Fruit fly (Drosophila melanogaster) whole organism, prepupa: ENCODE data around the gene CG16995.

Experiments
- Blimp-1 ChIP-seq: fragments of 200-800 bp; sonication (Bioruptor generic); optimal IDR thresholded peaks from 3 replicates; lab custom pipeline; 2017; ENCODE audit warnings: missing biosample characterization, missing genetic modification characterization, mild to moderate bottlenecking, moderate library complexity, missing genetic modification reagents
- CG10631 ChIP-seq: fragments of 200-800 bp; sonication (Bioruptor generic); optimal IDR thresholded peaks from 2 replicates; lab custom pipeline; 2016; ENCODE audit warnings: missing biosample characterization, missing genetic modification characterization
- CG10669 ChIP-seq: fragments of 200-800 bp; sonication (Bioruptor generic); optimal IDR thresholded peaks from 3 replicates; lab custom pipeline; 2018; ENCODE audit warnings: missing biosample characterization, mild to moderate bottlenecking, missing genetic modification characterization, moderate library complexity
- CG11294 ChIP-seq: fragments of 200-800 bp; sonication (Bioruptor generic); IDR thresholded peaks from 2 replicates; pipeline ENCODE4 v1.3.6; 2022; ENCODE audit warnings: missing biosample characterization, missing genetic modification characterization
- CG31627 ChIP-seq: fragments of 200-800 bp; sonication (Bioruptor generic); optimal IDR thresholded peaks from 3 replicates; lab custom pipeline; 2016; ENCODE audit warnings: missing biosample characterization, missing genetic modification characterization
- CG6163 ChIP-seq: fragments of 200-800 bp; sonication (Bioruptor generic); IDR thresholded peaks from 3 replicates; pipeline ENCODE4 v1.3.6; 2022; ENCODE audit warnings: missing biosample characterization, missing genetic modification characterization
- CG6276 ChIP-seq: fragments of 200-800 bp; sonication (Bioruptor generic); optimal IDR thresholded peaks from 2 replicates; lab custom pipeline; 2017; ENCODE audit warnings: missing biosample characterization, mild to moderate bottlenecking, missing genetic modification characterization
- CG6792 ChIP-seq: fragments of 200-800 bp; sonication (Bioruptor generic); optimal IDR thresholded peaks from 3 replicates; lab custom pipeline; 2016; ENCODE audit warnings: missing biosample characterization, missing genetic modification characterization
- CG6808 ChIP-seq: fragments of 200-800 bp; sonication (Bioruptor generic); optimal IDR thresholded peaks from 3 replicates; lab custom pipeline; 2017; ENCODE audit warnings: missing biosample characterization, missing genetic modification characterization, mild to moderate bottlenecking, moderate library complexity, missing genetic modification reagents
- CG8119 ChIP-seq: fragments of 200-800 bp; sonication (Bioruptor generic); IDR thresholded peaks from 3 replicates; pipeline ENCODE4 v1.3.6; 2022; ENCODE audit warnings: missing biosample characterization, missing genetic modification characterization
- CG9139 ChIP-seq: fragments of 200-800 bp; sonication (Bioruptor generic); optimal IDR thresholded peaks from 3 replicates; lab custom pipeline; 2017; ENCODE audit warnings: missing biosample characterization, mild to moderate bottlenecking, missing genetic modification characterization
- Eip75B ChIP-seq: fragments of 200-800 bp; sonication (Bioruptor generic); optimal IDR thresholded peaks from 3 replicates; lab custom pipeline; 2016; ENCODE audit warnings: missing biosample characterization, missing genetic modification characterization
- Eip78C ChIP-seq: fragments of 200-800 bp; sonication (Bioruptor generic); peaks from one replicate; lab custom pipeline; 2016; ENCODE audit warnings: missing biosample characterization, missing genetic modification characterization
- Eip93F ChIP-seq: fragments of 200-800 bp; sonication (Bioruptor generic); optimal IDR thresholded peaks from 2 replicates; lab custom pipeline; 2016; ENCODE audit warnings: missing biosample characterization, mild to moderate bottlenecking, missing genetic modification characterization
- Ets21C ChIP-seq: fragments of 200-800 bp; sonication (Bioruptor generic); optimal IDR thresholded peaks from 3 replicates; lab custom pipeline; 2016; ENCODE audit warnings: missing biosample characterization, missing genetic modification characterization
- Ets96B ChIP-seq: fragments of 200-800 bp; optimal IDR thresholded peaks from 2 replicates; lab custom pipeline; 2019; ENCODE audit warnings: missing biosample characterization, mild to moderate bottlenecking, missing genetic modification characterization, moderate library complexity
- Gug ChIP-seq: fragments of 200-800 bp; sonication (Bioruptor generic); IDR thresholded peaks from 2 replicates; pipeline ENCODE4 v1.3.6; 2022; ENCODE audit warnings: missing biosample characterization, missing genetic modification characterization
- Hr39 ChIP-seq: fragments of 200-800 bp; sonication (Bioruptor generic); optimal IDR thresholded peaks from 2 replicates; lab custom pipeline; 2016; ENCODE audit warnings: missing biosample characterization, missing genetic modification characterization
- Hr4 ChIP-seq: fragments of 200-800 bp; sonication (Bioruptor generic); optimal IDR thresholded peaks from 3 replicates; lab custom pipeline; 2016; ENCODE audit warnings: missing biosample characterization, missing genetic modification characterization
- Lpt ChIP-seq: fragments of 200-800 bp; sonication (Bioruptor generic); optimal IDR thresholded peaks from 3 replicates; lab custom pipeline; 2016; ENCODE audit warnings: missing biosample characterization, missing genetic modification characterization
- Sox14 ChIP-seq: fragments of 200-800 bp; sonication (Bioruptor generic); optimal IDR thresholded peaks from 3 replicates; lab custom pipeline; 2016; ENCODE audit warnings: missing biosample characterization, missing genetic modification characterization
- achi ChIP-seq: fragments of 200-800 bp; sonication (Bioruptor generic); optimal IDR thresholded peaks from 3 replicates; lab custom pipeline; 2016; ENCODE audit warnings: missing biosample characterization, missing genetic modification characterization
- cyc ChIP-seq: fragments of 200-800 bp; sonication (Bioruptor generic); optimal IDR thresholded peaks from 3 replicates; lab custom pipeline; 2016; ENCODE audit warnings: missing biosample characterization, missing genetic modification characterization
- dac ChIP-seq: fragments of 200-800 bp; sonication (Bioruptor generic); optimal IDR thresholded peaks from 2 replicates; lab custom pipeline; 2017; ENCODE audit warnings: missing biosample characterization, mild to moderate bottlenecking, missing genetic modification characterization
- eg ChIP-seq: fragments of 200-800 bp; sonication (Bioruptor generic); IDR thresholded peaks from 3 replicates; pipeline ENCODE4 v1.3.6; 2022; ENCODE audit warnings: missing biosample characterization, missing genetic modification characterization
- esn ChIP-seq: fragments of 200-800 bp; sonication (Bioruptor generic); optimal IDR thresholded peaks from 2 replicates; lab custom pipeline; 2016; ENCODE audit warnings: missing biosample characterization, mild to moderate bottlenecking, missing genetic modification characterization, moderate library complexity
- fd59A ChIP-seq: fragments of 200-800 bp; sonication (Bioruptor generic); optimal IDR thresholded peaks from 2 replicates; lab custom pipeline; 2017; ENCODE audit warnings: missing biosample characterization, mild to moderate bottlenecking, missing genetic modification characterization, missing genetic modification reagents
- fkh ChIP-seq: fragments of 200-800 bp; sonication (Bioruptor generic); optimal IDR thresholded peaks from 3 replicates; lab custom pipeline; 2017; ENCODE audit warnings: missing biosample characterization, mild to moderate bottlenecking, missing genetic modification characterization, moderate library complexity
- salr ChIP-seq, 2 experiments: fragments of 200-800 bp; sonication (Bioruptor generic); optimal IDR thresholded peaks; 3 replicates each; lab custom pipeline; 2016 to 2018; ENCODE audit warnings: missing biosample characterization in 2 of 2, missing genetic modification characterization in 2 of 2, mild to moderate bottlenecking in 1 of 2
- spab ChIP-seq: fragments of 200-800 bp; sonication (Bioruptor generic); optimal IDR thresholded peaks from 2 replicates; lab custom pipeline; 2017; ENCODE audit warnings: missing biosample characterization, mild to moderate bottlenecking, missing genetic modification characterization, missing genetic modification reagents
- ss ChIP-seq, 2 experiments: fragments of 200-800 bp; sonication (Bioruptor generic); optimal IDR thresholded peaks; 2 replicates in 1 of 2; 3 replicates in 1 of 2; lab custom pipeline; 2017 to 2018; ENCODE audit warnings: mild to moderate bottlenecking in 2 of 2, missing biosample characterization in 2 of 2, missing genetic modification characterization in 2 of 2, moderate library complexity in 1 of 2
- svp ChIP-seq: fragments of 200-800 bp; sonication (Bioruptor generic); peaks from one replicate; lab custom pipeline; 2016; ENCODE audit warnings: missing biosample characterization, missing genetic modification characterization
- vri ChIP-seq: fragments of 200-800 bp; sonication (Bioruptor generic); optimal IDR thresholded peaks from 3 replicates; lab custom pipeline; 2016; ENCODE audit warnings: missing biosample characterization, mild to moderate bottlenecking, missing genetic modification characterization

CG16995 gene

dm6 chr2L:2307648-2308047, at the start of gene CG16995:
Gene CG16995 (plus strand): TSS chr2L:2307948.
- no peak for TF ChIP-seq esn (GFP tag; lab: Kevin White, UChicago)
- TF ChIP-seq Ets21C = no peak
- TF ChIP-seq svp (GFP tag; lab: Kevin White, UChicago) = no peak
- TF ChIP-seq Gug (GFP tag; lab: Robert Waterston, UW) = no peak
- no peak for TF ChIP-seq Blimp-1 (GFP tag; lab: Kevin White, UChicago)
- no peak for TF ChIP-seq CG6276 (GFP tag; lab: Kevin White, UChicago)
- TF ChIP-seq vri (GFP tag; lab: Kevin White, UChicago) = no peak
- TF ChIP-seq CG9139 (GFP tag; lab: Kevin White, UChicago) = no peak
- no peak for TF ChIP-seq Hr39
- TF ChIP-seq ss (GFP tag; optimal IDR thresholded peaks at IDR 0.05; lab: Kevin White, UChicago) = no peak
- no peak for TF ChIP-seq cyc (GFP tag; lab: Kevin White, UChicago)
- no peak for TF ChIP-seq CG10669 (GFP tag; lab: Kevin White, UChicago)

- no peak for TF ChIP-seq eg
- TF ChIP-seq salr (GFP tag; optimal IDR thresholded peaks at IDR 0.05; lab: Kevin White, UChicago) = no peak
- no peak for TF ChIP-seq Eip78C (GFP tag; lab: Kevin White, UChicago)
- TF ChIP-seq Eip75B (GFP tag; lab: Kevin White, UChicago) = no peak
- TF ChIP-seq CG31627 (GFP tag; lab: Kevin White, UChicago) = no peak
Observed at dm6 chr2L:2263142-2263541, 44.6 kb upstream of the CG16995 start, which contains the start of gene CG4270. Gene CG4270 (plus strand): TSS chr2L:2263442.

dm6 chr2L:2265221-2265620, 42.5 kb upstream of the CG16995 start, which contains the start of gene CG34049:
Gene CG34049 (minus strand): TSS chr2L:2265321.
- no peak for TF ChIP-seq CG6163 (GFP tag; lab: Robert Waterston, UW)
- no peak for TF ChIP-seq CG6276 (GFP tag; lab: Kevin White, UChicago)
- TF ChIP-seq CG6808 (GFP tag; lab: Kevin White, UChicago) = no peak
- TF ChIP-seq CG31627 (GFP tag; lab: Kevin White, UChicago) = no peak
- no peak for TF ChIP-seq Eip93F (GFP tag; lab: Kevin White, UChicago)
- TF ChIP-seq CG9139 (GFP tag; lab: Kevin White, UChicago) = no peak
- TF ChIP-seq Eip75B (GFP tag; lab: Kevin White, UChicago) = no peak
- TF ChIP-seq CG8119 (GFP tag; lab: Robert Waterston, UW) = no peak
- no peak for TF ChIP-seq Lpt (GFP tag; lab: Kevin White, UChicago)
- TF ChIP-seq fd59A (GFP tag; lab: Kevin White, UChicago) = no peak
- TF ChIP-seq CG11294 (GFP tag; lab: Robert Waterston, UW) = no peak
- TF ChIP-seq achi (GFP tag; lab: Kevin White, UChicago) = no peak
- TF ChIP-seq Sox14 (GFP tag; lab: Kevin White, UChicago) = no peak
- TF ChIP-seq Gug (GFP tag; lab: Robert Waterston, UW) = no peak
- no peak for TF ChIP-seq fkh (GFP tag; lab: Kevin White, UChicago)

- TF ChIP-seq CG10631 (GFP tag; lab: Kevin White, UChicago) (no peak), svp (GFP tag; lab: Kevin White, UChicago) (no peak), Ets96B (tag; lab: Kevin White, UChicago) (no peak), CG6792 (GFP tag; lab: Kevin White, UChicago) (no peak), Hr4 (GFP tag; lab: Kevin White, UChicago) (no peak), achi (GFP tag; lab: Kevin White, UChicago) (no peak), dac (GFP tag; lab: Kevin White, UChicago) (no peak), CG8119 (GFP tag; lab: Robert Waterston, UW) (no peak), spab (GFP tag; lab: Kevin White, UChicago) (no peak)
- TF ChIP-seq, all 60 proteins: peak for 0
Observed at dm6 chr2L:2269040-2269439, 38.7 kb upstream of the CG16995 start, which contains the start of gene CG17242. Gene CG17242 (minus strand): TSS chr2L:2269140.
